Worm (Caenorhabditis elegans) whole organism, late embryonic: Measurements from ENCODE around the gene ect-2.

Experiments used
- C08G9.2 ChIP-seq: sonication (generic microtip); optimal IDR thresholded peaks from 2 replicates; lab custom pipeline; 2016; ENCODE audit warnings: mild to moderate bottlenecking, missing genetic modification characterization, moderate library complexity, missing compliant biosample characterization
- C38D4.7 ChIP-seq: fragments of 200-800 bp; sonication (Bioruptor generic); optimal IDR thresholded peaks from 2 replicates; lab custom pipeline; 2018; ENCODE audit warnings: mild to moderate bottlenecking, missing genetic modification characterization, moderate library complexity, missing compliant biosample characterization
- K02D7.2 ChIP-seq: sonication (generic microtip); optimal IDR thresholded peaks from 2 replicates; lab custom pipeline; 2017; ENCODE audit warnings: mild to moderate bottlenecking, missing genetic modification characterization, missing compliant biosample characterization
- Y22D7AL.16 ChIP-seq: sonication (generic microtip); optimal IDR thresholded peaks from 2 replicates; lab custom pipeline; 2016; ENCODE audit warnings: missing genetic modification characterization, missing compliant biosample characterization
- ahr-1 ChIP-seq: sonication (generic microtip); optimal IDR thresholded peaks from 2 replicates; lab custom pipeline; 2016; ENCODE audit warnings: missing genetic modification characterization, missing compliant biosample characterization
- ceh-19 ChIP-seq: fragments of 200-800 bp; sonication (Bioruptor generic); optimal IDR thresholded peaks from 2 replicates; lab custom pipeline; 2018; ENCODE audit warnings: mild to moderate bottlenecking, missing genetic modification characterization, missing compliant biosample characterization
- ceh-2 ChIP-seq: sonication (generic microtip); optimal IDR thresholded peaks from 2 replicates; lab custom pipeline; 2016; ENCODE audit warnings: missing genotype, missing genetic modification characterization, missing compliant biosample characterization
- ceh-22 ChIP-seq: sonication (generic microtip); optimal IDR thresholded peaks from 2 replicates; lab custom pipeline; 2017; ENCODE audit warnings: missing biosample characterization, missing genetic modification characterization
- ceh-24 ChIP-seq: sonication (generic microtip); optimal IDR thresholded peaks from 2 replicates; lab custom pipeline; 2016; ENCODE audit warnings: mild to moderate bottlenecking, missing genetic modification characterization, missing compliant biosample characterization
- ceh-31 ChIP-seq: sonication (generic microtip); optimal IDR thresholded peaks from 2 replicates; lab custom pipeline; 2016; ENCODE audit warnings: missing genetic modification characterization, missing compliant biosample characterization
- ceh-45 ChIP-seq: fragments of 200-800 bp; sonication (Bioruptor generic); IDR thresholded peaks from 2 replicates; pipeline ENCODE4 v1.3.6; 2022; ENCODE audit warnings: missing genetic modification reagents, missing genetic modification characterization, missing compliant biosample characterization
- ceh-48 ChIP-seq: sonication (generic microtip); optimal IDR thresholded peaks from 2 replicates; lab custom pipeline; 2016; ENCODE audit warnings: missing genetic modification characterization, inconsistent platforms, missing compliant biosample characterization
- ceh-6 ChIP-seq: fragments of 200-800 bp; sonication (Bioruptor generic); optimal IDR thresholded peaks from 2 replicates; lab custom pipeline; 2018; ENCODE audit warnings: mild to moderate bottlenecking, missing genetic modification characterization, missing compliant biosample characterization
- ceh-9 ChIP-seq: sonication (generic microtip); optimal IDR thresholded peaks from 2 replicates; lab custom pipeline; 2016; ENCODE audit warnings: mild to moderate bottlenecking, missing genetic modification characterization, inconsistent platforms, missing compliant biosample characterization
- che-1 ChIP-seq: sonication (generic microtip); optimal IDR thresholded peaks from 2 replicates; lab custom pipeline; 2016; ENCODE audit warnings: mild to moderate bottlenecking, missing genetic modification characterization, missing compliant biosample characterization
- dve-1 ChIP-seq: sonication (generic microtip); optimal IDR thresholded peaks from 2 replicates; lab custom pipeline; 2017; ENCODE audit warnings: antibody characterized with exemption, mild to moderate bottlenecking, missing genetic modification characterization, missing compliant biosample characterization
- elt-2 ChIP-seq: sonication (generic microtip); optimal IDR thresholded peaks from 2 replicates; lab custom pipeline; 2016; ENCODE audit warnings: missing genetic modification reagents, missing genetic modification characterization, missing compliant biosample characterization
- elt-4 ChIP-seq: sonication (generic microtip); optimal IDR thresholded peaks from 2 replicates; lab custom pipeline; 2016; ENCODE audit warnings: missing genetic modification characterization, missing compliant biosample characterization
- eyg-1 ChIP-seq: sonication (generic microtip); optimal IDR thresholded peaks from 2 replicates; lab custom pipeline; 2016; ENCODE audit warnings: missing genotype, missing genetic modification characterization, missing compliant biosample characterization
- fkh-6 ChIP-seq: sonication (generic microtip); optimal IDR thresholded peaks from 2 replicates; lab custom pipeline; 2016; ENCODE audit warnings: missing genetic modification characterization, missing compliant biosample characterization
- hlh-13 ChIP-seq: fragments of 200-800 bp; sonication (Bioruptor generic); optimal IDR thresholded peaks from 2 replicates; lab custom pipeline; 2018; ENCODE audit warnings: mild to moderate bottlenecking, missing genetic modification characterization, missing compliant biosample characterization
- hlh-15 ChIP-seq: sonication (generic microtip); optimal IDR thresholded peaks from 2 replicates; lab custom pipeline; 2016; ENCODE audit warnings: missing genetic modification characterization, missing compliant biosample characterization
- hlh-30 ChIP-seq: sonication (generic microtip); optimal IDR thresholded peaks from 2 replicates; lab custom pipeline; 2017; ENCODE audit warnings: antibody characterized with exemption, missing genetic modification characterization, missing compliant biosample characterization; ENCODE audit not compliant: insufficient read depth
- hlh-6 ChIP-seq: sonication (generic microtip); optimal IDR thresholded peaks from 2 replicates; lab custom pipeline; 2016; ENCODE audit warnings: missing genotype, missing genetic modification characterization, missing compliant biosample characterization
- hlh-8 ChIP-seq: sonication (generic microtip); optimal IDR thresholded peaks from 2 replicates; lab custom pipeline; 2016; ENCODE audit warnings: missing genotype, missing genetic modification characterization, missing compliant biosample characterization
- lin-11 ChIP-seq: fragments of 200-800 bp; sonication (Bioruptor generic); optimal IDR thresholded peaks from 2 replicates; lab custom pipeline; 2018; ENCODE audit warnings: mild to moderate bottlenecking, missing genetic modification characterization, missing compliant biosample characterization
- mec-3 ChIP-seq: sonication (generic microtip); optimal IDR thresholded peaks from 2 replicates; lab custom pipeline; 2016; ENCODE audit warnings: borderline replicate concordance, missing genetic modification characterization, missing compliant biosample characterization
- nfya-1 ChIP-seq: sonication (generic microtip); optimal IDR thresholded peaks from 2 replicates; lab custom pipeline; 2017; ENCODE audit warnings: missing genetic modification characterization, mild to moderate bottlenecking, missing compliant biosample characterization, antibody characterized with exemption, moderate library complexity
- nhr-11 ChIP-seq: fragments of 150-350 bp; optimal IDR thresholded peaks from 2 replicates; lab custom pipeline; 2014; ENCODE audit warnings: missing biosample characterization, missing genetic modification characterization
- npax-4 ChIP-seq: sonication (generic microtip); optimal IDR thresholded peaks from 2 replicates; lab custom pipeline; 2016; ENCODE audit warnings: missing genetic modification characterization, missing compliant biosample characterization
- odd-2 ChIP-seq: sonication (generic microtip); optimal IDR thresholded peaks from 2 replicates; lab custom pipeline; 2017; ENCODE audit warnings: antibody characterized with exemption, mild to moderate bottlenecking, missing genetic modification characterization, missing compliant biosample characterization
- pat-9 ChIP-seq: fragments of 200-800 bp; sonication (Bioruptor generic); optimal IDR thresholded peaks from 2 replicates; lab custom pipeline; 2018; ENCODE audit warnings: mild to moderate bottlenecking, missing genetic modification characterization, moderate library complexity, missing compliant biosample characterization
- pax-1 ChIP-seq: fragments of 150-350 bp; optimal IDR thresholded peaks from 2 replicates; lab custom pipeline; 2014; ENCODE audit warnings: missing biosample characterization, missing genetic modification characterization
- pha-2 ChIP-seq: sonication (generic microtip); optimal IDR thresholded peaks from 2 replicates; lab custom pipeline; 2017; ENCODE audit warnings: mild to moderate bottlenecking, missing genetic modification characterization, missing compliant biosample characterization
- pqm-1 ChIP-seq: sonication (generic microtip); optimal IDR thresholded peaks from 2 replicates; lab custom pipeline; 2016; ENCODE audit warnings: missing genetic modification characterization, missing compliant biosample characterization
- ref-2 ChIP-seq: sonication (generic microtip); optimal IDR thresholded peaks from 2 replicates; lab custom pipeline; 2016; ENCODE audit warnings: missing genetic modification characterization, missing compliant biosample characterization
- sdc-2 ChIP-seq: sonication (generic microtip); optimal IDR thresholded peaks from 2 replicates; lab custom pipeline; 2016; ENCODE audit warnings: missing genotype, missing genetic modification characterization, missing compliant biosample characterization
- syd-9 ChIP-seq: sonication (generic microtip); optimal IDR thresholded peaks from 2 replicates; lab custom pipeline; 2016; ENCODE audit warnings: mild to moderate bottlenecking, missing genetic modification characterization, moderate library complexity, missing compliant biosample characterization
- tbx-2 ChIP-seq: sonication (generic microtip); optimal IDR thresholded peaks from 2 replicates; lab custom pipeline; 2016; ENCODE audit warnings: missing genetic modification characterization, missing compliant biosample characterization
- tbx-7 ChIP-seq: sonication (generic microtip); optimal IDR thresholded peaks from 2 replicates; lab custom pipeline; 2016; ENCODE audit warnings: missing genotype, missing genetic modification characterization, missing compliant biosample characterization
- ttx-3 ChIP-seq: sonication (generic microtip); optimal IDR thresholded peaks from 2 replicates; lab custom pipeline; 2016; ENCODE audit warnings: missing genetic modification reagents, missing genetic modification characterization, missing compliant biosample characterization
- unc-42 ChIP-seq: sonication (generic microtip); optimal IDR thresholded peaks from 2 replicates; lab custom pipeline; 2016; ENCODE audit warnings: missing genotype, missing genetic modification characterization, missing compliant biosample characterization
- ztf-16 ChIP-seq: sonication (generic microtip); optimal IDR thresholded peaks from 2 replicates; lab custom pipeline; 2017; ENCODE audit warnings: missing genetic modification characterization, missing compliant biosample characterization

The ect-2 gene

DNA sequence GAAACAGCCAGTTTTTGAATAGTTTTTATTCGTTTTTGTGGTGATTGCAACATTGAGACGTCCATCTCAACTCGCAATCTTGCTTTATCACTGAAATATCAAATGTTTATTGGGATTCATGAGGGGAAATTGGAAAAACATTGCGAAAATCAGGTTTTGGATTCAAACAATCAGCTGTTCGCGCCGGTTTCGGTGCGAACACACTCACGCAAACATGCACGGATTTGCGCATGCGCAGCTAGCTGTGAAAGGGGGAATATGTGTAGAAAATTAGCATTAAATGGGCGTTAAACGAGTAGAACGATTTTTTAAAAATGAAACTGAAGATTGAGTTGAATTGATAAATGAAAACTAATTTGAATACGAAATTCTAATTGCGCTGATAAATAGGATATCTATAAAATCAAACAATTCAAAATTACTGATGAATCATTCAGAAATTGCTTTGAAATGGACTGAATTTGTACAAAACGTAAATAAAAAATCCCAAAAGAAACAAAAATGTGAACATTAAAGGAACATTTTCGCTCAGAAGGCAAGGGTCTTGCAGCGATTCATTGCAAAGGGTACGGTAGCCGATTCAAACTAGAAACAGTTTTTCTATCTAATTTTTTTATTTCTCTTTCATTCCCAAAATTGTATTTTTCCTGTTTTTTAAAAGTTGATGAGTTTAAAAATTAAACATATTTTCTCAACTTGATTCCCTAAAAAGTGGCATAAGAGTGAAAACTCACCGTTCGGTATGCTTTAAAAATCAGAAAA is at the start of gene ect-2:
ect-2 (minus strand) TSS at position 762 of the 762 bp plus-strand sequence.
- no peak for TF ChIP-seq che-1 (tag; lab: Kevin White, UChicago)
- TF ChIP-seq ref-2 (tag; lab: Kevin White, UChicago), result peak; percentile 17
- TF ChIP-seq elt-4 (tag; lab: Kevin White, UChicago), result no peak

DNA sequence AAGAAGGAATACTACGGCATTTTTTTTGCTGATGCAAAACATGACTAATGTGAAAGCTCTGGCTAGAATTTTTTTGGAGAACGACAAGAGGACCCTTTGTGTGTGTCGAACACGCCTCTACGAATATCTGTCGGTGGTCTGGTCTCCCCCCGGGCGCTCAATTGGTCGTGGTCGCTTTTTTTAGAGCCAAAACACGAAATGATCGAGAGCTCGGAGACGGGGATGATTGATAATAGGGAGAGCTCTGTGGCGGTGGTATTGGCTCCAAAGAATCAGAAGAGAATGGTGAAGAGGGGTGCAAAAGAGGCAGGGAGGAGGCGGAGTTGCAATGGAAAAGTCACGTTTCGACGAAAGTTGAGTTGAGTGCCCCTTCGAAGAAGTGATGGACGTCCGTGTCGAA is 45.8 kb upstream of the ect-2 start:
- TF ChIP-seq fkh-6 (no peak), unc-42 (tag; lab: Kevin White, UChicago) (no peak), ceh-24 (tag; lab: Kevin White, UChicago) (no peak), hlh-15 (no peak), ceh-19 (no peak), ahr-1 (no peak), dve-1 (tag; lab: Kevin White, UChicago) (no peak), K02D7.2 (tag; lab: Kevin White, UChicago) (no peak), syd-9 (tag; lab: Kevin White, UChicago) (no peak), sdc-2 (tag; lab: Kevin White, UChicago) (no peak), ceh-48 (tag; lab: Kevin White, UChicago) (no peak), pat-9 (tag; lab: Kevin White, UChicago) (no peak), tbx-2 (tag; lab: Kevin White, UChicago) (no peak), npax-4 (tag; lab: Kevin White, UChicago) (no peak), pha-2 (no peak), ceh-31 (tag; lab: Kevin White, UChicago) (no peak), pax-1 (no peak)

- TF ChIP-seq hlh-8 (tag; lab: Kevin White, UChicago), result no peak
Measured at ce11 chrII:10829081-10829480, 45.3 kb upstream of the ect-2 start, which contains the start of gene VM106R.1. VM106R.1 (minus strand) TSS chrII:10829181.

- TF ChIP-seq ceh-6 (GFP tag; lab: Kevin White, UChicago) (no peak), elt-4 (tag; lab: Kevin White, UChicago) (no peak), hlh-6 (tag; lab: Kevin White, UChicago) (no peak), ceh-22 (tag; lab: Kevin White, UChicago) (no peak), ztf-16 (tag; lab: Kevin White, UChicago) (no peak), odd-2 (no peak), nfya-1 (tag; lab: Kevin White, UChicago) (peak; percentile 55), K02D7.2 (tag; lab: Kevin White, UChicago) (no peak), hlh-13 (GFP tag; lab: Kevin White, UChicago) (no peak), pqm-1 (tag; lab: Kevin White, UChicago) (no peak), tbx-7 (tag; lab: Kevin White, UChicago) (no peak), C38D4.7 (GFP tag; lab: Kevin White, UChicago) (no peak), hlh-30 (peak; percentile 44), mec-3 (tag; lab: Kevin White, UChicago) (no peak), eyg-1 (no peak), nhr-11 (tag; lab: Kevin White, UChicago) (no peak), ceh-9 (tag; lab: Kevin White, UChicago) (no peak), lin-11 (tag; lab: Kevin White, UChicago) (no peak), unc-42 (tag; lab: Kevin White, UChicago) (no peak), ceh-24 (tag; lab: Kevin White, UChicago) (no peak), ceh-45 (GFP tag; lab: Robert Waterston, UW) (no peak), npax-4 (tag; lab: Kevin White, UChicago) (no peak), ttx-3 (tag; lab: Kevin White, UChicago) (no peak), elt-2 (tag; lab: Kevin White, UChicago) (peak; percentile 48), C08G9.2 (tag; lab: Kevin White, UChicago) (no peak), Y22D7AL.16 (tag; lab: Kevin White, UChicago) (no peak), hlh-15 (no peak), dve-1 (tag; lab: Kevin White, UChicago) (peak; percentile 3), ceh-31 (tag; lab: Kevin White, UChicago) (peak; percentile 26), pax-1 (no peak), ceh-2 (tag; lab: Kevin White, UChicago) (no peak), ceh-19 (no peak), ahr-1 (no peak)
Measured at ce11 chrII:10824046-10824445, 40.3 kb upstream of the ect-2 start, which contains the start of the genes R06F6.12 and mix-1. R06F6.12 (minus strand) TSS chrII:10824081. mix-1 (plus strand) TSS chrII:10824246.
